Worm (Caenorhabditis elegans): ENCODE data around the gene T20D4.7.

- TF ChIP-seq elt-3 (tag; optimal IDR thresholded peaks at IDR 0.05) = no peak
- TF ChIP-seq peb-1 (tag; optimal IDR thresholded peaks at IDR 0.05) = no peak
- no peak for TF ChIP-seq blmp-1 (tag; optimal IDR thresholded peaks at IDR 0.05; ENCODE audit: insufficient read depth)
- TF ChIP-seq fos-1 (tag; optimal IDR thresholded peaks at IDR 0.05) = no peak
- TF ChIP-seq zag-1 (tag; optimal IDR thresholded peaks at IDR 0.05) = no peak
- no peak for TF ChIP-seq lin-11 (tag; optimal IDR thresholded peaks at IDR 0.05)
- TF ChIP-seq Y55F3AM.14 (GFP tag; optimal IDR thresholded peaks at IDR 0.05) = no peak
- no peak for TF ChIP-seq lin-13 (GFP tag; optimal IDR thresholded peaks at IDR 0.05)
- TF ChIP-seq skn-1 (tag; optimal IDR thresholded peaks at IDR 0.05) = no peak
- no peak for TF ChIP-seq nhr-11 (tag; optimal IDR thresholded peaks at IDR 0.05)
Observed at ce11 chrV:3394694-3395240, 13.9 kb upstream of the T20D4.7 start, which contains the start of gene T20D4.15.

All from whole organism, L2 larva.